Worm (Caenorhabditis elegans) whole organism, late embryonic: ENCODE measurements around the gene sox-2.

Experiments used
- ceh-9 ChIP-seq: sonication (generic microtip); optimal IDR thresholded peaks from 2 replicates; lab custom pipeline; 2016; ENCODE audit warnings: mild to moderate bottlenecking, missing genetic modification characterization, inconsistent platforms, missing compliant biosample characterization
- elt-2 ChIP-seq: sonication (generic microtip); optimal IDR thresholded peaks from 2 replicates; lab custom pipeline; 2016; ENCODE audit warnings: missing genetic modification reagents, missing genetic modification characterization, missing compliant biosample characterization
- lim-6 ChIP-seq: sonication (generic microtip); optimal IDR thresholded peaks from 2 replicates; lab custom pipeline; 2016; ENCODE audit warnings: missing genetic modification characterization, missing compliant biosample characterization
- nfya-1 ChIP-seq: sonication (generic microtip); optimal IDR thresholded peaks from 2 replicates; lab custom pipeline; 2017; ENCODE audit warnings: missing genetic modification characterization, mild to moderate bottlenecking, missing compliant biosample characterization, antibody characterized with exemption, moderate library complexity
- pqm-1 ChIP-seq: sonication (generic microtip); optimal IDR thresholded peaks from 2 replicates; lab custom pipeline; 2016; ENCODE audit warnings: missing genetic modification characterization, missing compliant biosample characterization

DNA sequence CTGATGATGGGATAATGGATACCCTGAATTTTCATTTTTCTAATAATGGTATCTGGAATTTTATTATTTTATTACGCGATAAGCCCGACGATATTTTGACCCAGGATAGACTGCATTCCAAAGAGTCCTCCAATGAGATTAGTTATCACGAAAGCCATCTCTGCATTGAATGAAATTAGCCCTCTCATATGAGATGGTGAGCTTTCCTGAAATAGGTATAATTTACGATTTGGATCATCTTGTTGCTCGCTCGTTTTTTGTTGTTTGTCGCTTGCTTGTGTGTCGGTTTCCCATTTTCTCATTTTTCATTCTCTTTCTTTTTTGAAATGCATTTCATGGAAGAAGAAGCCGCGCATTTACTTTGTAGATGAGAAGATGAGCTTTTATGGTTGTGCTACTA lies 28.0 kb upstream of the sox-2 start:
- TF ChIP-seq pqm-1 (tag; lab: Kevin White, UChicago) (no peak), lim-6 (tag; lab: Kevin White, UChicago) (no peak), ceh-9 (tag; lab: Kevin White, UChicago) (no peak), nfya-1 (tag; lab: Kevin White, UChicago) (no peak), elt-2 (tag; lab: Kevin White, UChicago) (no peak)
